Fruit fly (Drosophila melanogaster) whole organism, prepupa: Measurements from ENCODE around the gene CG13384.
A peak's percentile ranks its signal among the peaks of the same experiment; 100 is the strongest.

Source experiments
- Blimp-1 ChIP-seq: fragments of 200-800 bp; sonication (Bioruptor generic); optimal IDR thresholded peaks from 3 replicates; lab custom pipeline; 2017; ENCODE audit warnings: missing biosample characterization, missing genetic modification characterization, mild to moderate bottlenecking, moderate library complexity, missing genetic modification reagents
- CG11294 ChIP-seq: fragments of 200-800 bp; sonication (Bioruptor generic); IDR thresholded peaks from 2 replicates; pipeline ENCODE4 v1.3.6; 2022; ENCODE audit warnings: missing biosample characterization, missing genetic modification characterization
- CG11902 ChIP-seq: fragments of 200-800 bp; sonication (Bioruptor generic); optimal IDR thresholded peaks from 3 replicates; lab custom pipeline; 2016; ENCODE audit warnings: missing biosample characterization, missing genetic modification characterization
- CG15336 ChIP-seq: fragments of 200-800 bp; sonication (Bioruptor generic); IDR thresholded peaks from 2 replicates; pipeline ENCODE4 v1.3.6; 2022; ENCODE audit warnings: missing biosample characterization, missing genetic modification characterization
- CG1621 ChIP-seq: fragments of 200-800 bp; sonication (Bioruptor generic); optimal IDR thresholded peaks from 3 replicates; lab custom pipeline; 2018; ENCODE audit warnings: missing biosample characterization, mild to moderate bottlenecking, missing genetic modification characterization
- CG16779 ChIP-seq: fragments of 200-800 bp; sonication (Bioruptor generic); optimal IDR thresholded peaks from 3 replicates; lab custom pipeline; 2017; ENCODE audit warnings: missing biosample characterization, mild to moderate bottlenecking, missing genetic modification characterization
- CG31627 ChIP-seq: fragments of 200-800 bp; sonication (Bioruptor generic); optimal IDR thresholded peaks from 3 replicates; lab custom pipeline; 2016; ENCODE audit warnings: missing biosample characterization, missing genetic modification characterization
- CG4318 ChIP-seq: fragments of 200-800 bp; sonication (Bioruptor generic); optimal IDR thresholded peaks from 3 replicates; lab custom pipeline; 2017; ENCODE audit warnings: missing biosample characterization, mild to moderate bottlenecking, missing genetic modification characterization
- CG6163 ChIP-seq: fragments of 200-800 bp; sonication (Bioruptor generic); IDR thresholded peaks from 3 replicates; pipeline ENCODE4 v1.3.6; 2022; ENCODE audit warnings: missing biosample characterization, missing genetic modification characterization
- CG6792 ChIP-seq: fragments of 200-800 bp; sonication (Bioruptor generic); optimal IDR thresholded peaks from 3 replicates; lab custom pipeline; 2016; ENCODE audit warnings: missing biosample characterization, missing genetic modification characterization
- CG6808 ChIP-seq: fragments of 200-800 bp; sonication (Bioruptor generic); optimal IDR thresholded peaks from 3 replicates; lab custom pipeline; 2017; ENCODE audit warnings: missing biosample characterization, missing genetic modification characterization, mild to moderate bottlenecking, moderate library complexity, missing genetic modification reagents
- CG6854 ChIP-seq: fragments of 200-800 bp; sonication (Bioruptor generic); optimal IDR thresholded peaks from 2 replicates; lab custom pipeline; 2017; ENCODE audit warnings: missing biosample characterization, mild to moderate bottlenecking, missing genetic modification characterization
- CG8119 ChIP-seq: fragments of 200-800 bp; sonication (Bioruptor generic); IDR thresholded peaks from 3 replicates; pipeline ENCODE4 v1.3.6; 2022; ENCODE audit warnings: missing biosample characterization, missing genetic modification characterization
- CG8632 ChIP-seq: fragments of 200-800 bp; sonication (Bioruptor generic); optimal IDR thresholded peaks from 3 replicates; lab custom pipeline; 2016; ENCODE audit warnings: missing biosample characterization, missing genetic modification characterization
- Eip75B ChIP-seq: fragments of 200-800 bp; sonication (Bioruptor generic); optimal IDR thresholded peaks from 3 replicates; lab custom pipeline; 2016; ENCODE audit warnings: missing biosample characterization, missing genetic modification characterization
- Eip78C ChIP-seq: fragments of 200-800 bp; sonication (Bioruptor generic); peaks from one replicate; lab custom pipeline; 2016; ENCODE audit warnings: missing biosample characterization, missing genetic modification characterization
- Eip93F ChIP-seq: fragments of 200-800 bp; sonication (Bioruptor generic); optimal IDR thresholded peaks from 2 replicates; lab custom pipeline; 2016; ENCODE audit warnings: missing biosample characterization, mild to moderate bottlenecking, missing genetic modification characterization
- Ets96B ChIP-seq: fragments of 200-800 bp; optimal IDR thresholded peaks from 2 replicates; lab custom pipeline; 2019; ENCODE audit warnings: missing biosample characterization, mild to moderate bottlenecking, missing genetic modification characterization, moderate library complexity
- Gug ChIP-seq: fragments of 200-800 bp; sonication (Bioruptor generic); IDR thresholded peaks from 2 replicates; pipeline ENCODE4 v1.3.6; 2022; ENCODE audit warnings: missing biosample characterization, missing genetic modification characterization
- Hr39 ChIP-seq: fragments of 200-800 bp; sonication (Bioruptor generic); optimal IDR thresholded peaks from 2 replicates; lab custom pipeline; 2016; ENCODE audit warnings: missing biosample characterization, missing genetic modification characterization
- Hr4 ChIP-seq: fragments of 200-800 bp; sonication (Bioruptor generic); optimal IDR thresholded peaks from 3 replicates; lab custom pipeline; 2016; ENCODE audit warnings: missing biosample characterization, missing genetic modification characterization
- Sox102F ChIP-seq: fragments of 200-800 bp; sonication (Bioruptor generic); optimal IDR thresholded peaks from 2 replicates; lab custom pipeline; 2016; ENCODE audit warnings: missing biosample characterization, mild to moderate bottlenecking, missing genetic modification characterization
- Sox15 ChIP-seq: fragments of 200-800 bp; sonication (Bioruptor generic); optimal IDR thresholded peaks from 3 replicates; lab custom pipeline; 2016; ENCODE audit warnings: missing biosample characterization, missing genetic modification characterization
- achi ChIP-seq: fragments of 200-800 bp; sonication (Bioruptor generic); optimal IDR thresholded peaks from 3 replicates; lab custom pipeline; 2016; ENCODE audit warnings: missing biosample characterization, missing genetic modification characterization
- acj6 ChIP-seq: fragments of 200-800 bp; sonication (Bioruptor generic); optimal IDR thresholded peaks from 3 replicates; lab custom pipeline; 2016; ENCODE audit warnings: missing biosample characterization, missing genetic modification characterization
- cyc ChIP-seq: fragments of 200-800 bp; sonication (Bioruptor generic); optimal IDR thresholded peaks from 3 replicates; lab custom pipeline; 2016; ENCODE audit warnings: missing biosample characterization, missing genetic modification characterization
- dsx ChIP-seq: fragments of 200-800 bp; optimal IDR thresholded peaks from 3 replicates; lab custom pipeline; 2019; ENCODE audit warnings: missing biosample characterization, mild to moderate bottlenecking, missing genetic modification characterization, moderate library complexity; ENCODE audit not compliant: poor library complexity, severe bottlenecking
- eg ChIP-seq: fragments of 200-800 bp; sonication (Bioruptor generic); IDR thresholded peaks from 3 replicates; pipeline ENCODE4 v1.3.6; 2022; ENCODE audit warnings: missing biosample characterization, missing genetic modification characterization
- esn ChIP-seq: fragments of 200-800 bp; sonication (Bioruptor generic); optimal IDR thresholded peaks from 2 replicates; lab custom pipeline; 2016; ENCODE audit warnings: missing biosample characterization, mild to moderate bottlenecking, missing genetic modification characterization, moderate library complexity
- fd59A ChIP-seq: fragments of 200-800 bp; sonication (Bioruptor generic); optimal IDR thresholded peaks from 2 replicates; lab custom pipeline; 2017; ENCODE audit warnings: missing biosample characterization, mild to moderate bottlenecking, missing genetic modification characterization, missing genetic modification reagents
- fd85E ChIP-seq: fragments of 200-800 bp; sonication (Bioruptor generic); optimal IDR thresholded peaks from 3 replicates; lab custom pipeline; 2016; ENCODE audit warnings: missing biosample characterization, missing genetic modification characterization
- fkh ChIP-seq: fragments of 200-800 bp; sonication (Bioruptor generic); optimal IDR thresholded peaks from 3 replicates; lab custom pipeline; 2017; ENCODE audit warnings: missing biosample characterization, mild to moderate bottlenecking, missing genetic modification characterization, moderate library complexity
- net ChIP-seq: fragments of 200-800 bp; sonication (Bioruptor generic); optimal IDR thresholded peaks from 3 replicates; lab custom pipeline; 2016; ENCODE audit warnings: missing biosample characterization, missing genetic modification characterization
- pdm3 ChIP-seq: fragments of 200-800 bp; sonication (Bioruptor generic); optimal IDR thresholded peaks from 3 replicates; lab custom pipeline; 2016; ENCODE audit warnings: missing biosample characterization, missing genetic modification characterization
- salr ChIP-seq, 2 experiments: fragments of 200-800 bp; sonication (Bioruptor generic); optimal IDR thresholded peaks; 3 replicates each; lab custom pipeline; 2016 to 2018; ENCODE audit warnings: missing biosample characterization in 2 of 2, missing genetic modification characterization in 2 of 2, mild to moderate bottlenecking in 1 of 2
- ss ChIP-seq, 2 experiments: fragments of 200-800 bp; sonication (Bioruptor generic); optimal IDR thresholded peaks; 2 replicates in 1 of 2; 3 replicates in 1 of 2; lab custom pipeline; 2017 to 2018; ENCODE audit warnings: mild to moderate bottlenecking in 2 of 2, missing biosample characterization in 2 of 2, missing genetic modification characterization in 2 of 2, moderate library complexity in 1 of 2
- svp ChIP-seq: fragments of 200-800 bp; sonication (Bioruptor generic); peaks from one replicate; lab custom pipeline; 2016; ENCODE audit warnings: missing biosample characterization, missing genetic modification characterization
- topi ChIP-seq: fragments of 200-800 bp; sonication (Bioruptor generic); optimal IDR thresholded peaks from 3 replicates; lab custom pipeline; 2016; ENCODE audit warnings: missing biosample characterization, missing genetic modification characterization
- vri ChIP-seq: fragments of 200-800 bp; sonication (Bioruptor generic); optimal IDR thresholded peaks from 3 replicates; lab custom pipeline; 2016; ENCODE audit warnings: missing biosample characterization, mild to moderate bottlenecking, missing genetic modification characterization

Gene CG13384

DNA sequence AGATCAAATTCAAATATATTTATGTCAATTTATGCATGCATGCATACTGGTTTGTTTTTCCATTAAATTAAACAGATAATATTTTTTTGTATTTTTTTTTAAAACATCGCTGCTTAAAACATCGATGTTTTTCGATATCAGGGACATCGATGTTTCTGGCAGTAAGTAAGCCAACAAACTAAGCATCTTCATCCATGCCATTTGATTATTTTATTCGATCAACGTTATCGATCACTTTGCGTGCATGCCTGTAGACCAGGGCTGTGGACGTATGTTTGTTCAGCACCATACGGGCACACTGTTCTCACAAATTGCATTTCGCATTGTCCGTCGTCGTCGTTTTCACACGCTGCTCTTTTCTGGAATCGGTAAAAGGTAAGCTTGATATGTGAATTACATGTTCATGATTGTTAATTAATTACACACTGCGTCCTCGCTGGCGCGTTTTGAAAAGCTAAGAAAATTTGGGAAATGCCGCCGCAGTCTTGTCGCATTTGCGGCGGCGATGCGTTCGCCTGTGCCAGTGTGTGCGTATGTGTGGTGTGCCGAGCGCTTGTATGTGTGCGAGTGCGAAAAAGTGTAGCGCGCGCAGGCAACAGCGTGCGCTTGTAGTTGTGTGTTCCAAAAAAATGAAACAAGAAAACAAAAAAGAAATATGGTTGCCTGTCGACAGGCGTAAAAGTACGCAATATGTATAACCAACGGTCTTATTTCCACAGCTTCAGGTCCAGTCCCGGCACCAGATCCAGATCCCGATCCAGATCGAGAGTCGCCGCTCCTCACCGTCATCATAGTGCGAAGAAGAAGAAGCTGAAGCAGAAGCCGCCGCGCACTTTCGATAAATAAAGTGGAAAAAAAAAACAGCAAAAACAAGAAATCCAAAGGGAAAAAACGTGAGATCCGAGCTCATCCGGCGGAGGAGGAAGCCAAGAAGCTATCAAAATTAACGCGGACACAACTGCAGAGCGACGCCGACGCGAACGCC, 19.3 kb downstream of the CG13384 start, which contains the start of gene emb (continued):
- peak; percentile 76 for TF ChIP-seq CG6808
- peak; percentile 79 for TF ChIP-seq CG8119 (GFP tag; lab: Robert Waterston, UW)
- TF ChIP-seq fd59A (GFP tag; lab: Kevin White, UChicago) = no peak
- peak; percentile 69 for TF ChIP-seq CG6854 (GFP tag; lab: Kevin White, UChicago)
- TF ChIP-seq dsx (GFP tag; lab: Kevin White, UChicago) = peak; percentile 66
- TF ChIP-seq CG16779 (tag; lab: Kevin White, UChicago) = no peak
- TF ChIP-seq CG11902 (GFP tag; lab: Kevin White, UChicago) = no peak
- TF ChIP-seq vri (GFP tag; lab: Kevin White, UChicago) = no peak
- TF ChIP-seq Hr4 (GFP tag; lab: Kevin White, UChicago) = no peak
- no peak for TF ChIP-seq achi
- TF ChIP-seq fd85E (GFP tag; lab: Kevin White, UChicago) = no peak
- peak in 1 of 2 experiments; percentile 89 for TF ChIP-seq ss (GFP tag; optimal IDR thresholded peaks at IDR 0.05; lab: Kevin White, UChicago)
- TF ChIP-seq Sox102F (GFP tag; lab: Kevin White, UChicago) = no peak

DNA sequence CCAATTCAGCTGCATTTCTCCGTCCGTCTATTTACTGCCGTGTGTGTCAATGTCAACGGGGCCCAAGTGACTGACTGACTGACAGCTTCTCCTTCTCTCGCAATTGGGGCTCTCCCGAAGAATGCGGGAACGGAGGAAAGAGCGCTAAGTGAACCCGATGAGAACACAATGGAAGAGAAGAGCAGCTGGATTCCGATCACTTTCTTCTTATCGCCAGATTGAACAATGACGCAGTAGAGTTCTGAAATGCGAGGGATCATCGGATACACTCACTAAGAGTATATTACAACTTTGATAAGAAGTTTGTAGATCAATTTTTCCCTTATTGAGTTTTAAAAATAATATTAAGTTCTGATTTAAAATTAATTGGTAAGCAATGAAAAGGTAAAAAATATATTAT, 27.3 kb downstream of the CG13384 start, which contains the start of gene Naglu:
Naglu (minus strand) TSS at position 339 of the 400 bp plus-strand sequence.
- TF ChIP-seq Hr4 (GFP tag; lab: Kevin White, UChicago) (no peak), Eip78C (GFP tag; lab: Kevin White, UChicago) (peak; percentile 74), CG6163 (GFP tag; lab: Robert Waterston, UW) (peak; percentile 15; the same call in 1 of the 3 replicates), Blimp-1 (peak; percentile 40), CG6792 (GFP tag; lab: Kevin White, UChicago) (peak; percentile 46), svp (GFP tag; lab: Kevin White, UChicago) (peak; percentile 93), Gug (GFP tag; lab: Robert Waterston, UW) (no peak), eg (GFP tag; lab: Robert Waterston, UW) (no peak), CG6808 (no peak), CG8632 (peak; percentile 32), CG15336 (GFP tag; lab: Robert Waterston, UW) (no peak), Ets96B (tag; lab: Kevin White, UChicago) (no peak), Eip75B (peak; percentile 44), net (GFP tag; lab: Kevin White, UChicago) (no peak), CG31627 (GFP tag; lab: Kevin White, UChicago) (peak; percentile 12), salr (GFP tag; optimal IDR thresholded peaks at IDR 0.05; lab: Kevin White, UChicago) (no peak), Hr39 (GFP tag; lab: Kevin White, UChicago) (no peak), CG6854 (GFP tag; lab: Kevin White, UChicago) (peak; percentile 0), esn (peak; percentile 53)

DNA sequence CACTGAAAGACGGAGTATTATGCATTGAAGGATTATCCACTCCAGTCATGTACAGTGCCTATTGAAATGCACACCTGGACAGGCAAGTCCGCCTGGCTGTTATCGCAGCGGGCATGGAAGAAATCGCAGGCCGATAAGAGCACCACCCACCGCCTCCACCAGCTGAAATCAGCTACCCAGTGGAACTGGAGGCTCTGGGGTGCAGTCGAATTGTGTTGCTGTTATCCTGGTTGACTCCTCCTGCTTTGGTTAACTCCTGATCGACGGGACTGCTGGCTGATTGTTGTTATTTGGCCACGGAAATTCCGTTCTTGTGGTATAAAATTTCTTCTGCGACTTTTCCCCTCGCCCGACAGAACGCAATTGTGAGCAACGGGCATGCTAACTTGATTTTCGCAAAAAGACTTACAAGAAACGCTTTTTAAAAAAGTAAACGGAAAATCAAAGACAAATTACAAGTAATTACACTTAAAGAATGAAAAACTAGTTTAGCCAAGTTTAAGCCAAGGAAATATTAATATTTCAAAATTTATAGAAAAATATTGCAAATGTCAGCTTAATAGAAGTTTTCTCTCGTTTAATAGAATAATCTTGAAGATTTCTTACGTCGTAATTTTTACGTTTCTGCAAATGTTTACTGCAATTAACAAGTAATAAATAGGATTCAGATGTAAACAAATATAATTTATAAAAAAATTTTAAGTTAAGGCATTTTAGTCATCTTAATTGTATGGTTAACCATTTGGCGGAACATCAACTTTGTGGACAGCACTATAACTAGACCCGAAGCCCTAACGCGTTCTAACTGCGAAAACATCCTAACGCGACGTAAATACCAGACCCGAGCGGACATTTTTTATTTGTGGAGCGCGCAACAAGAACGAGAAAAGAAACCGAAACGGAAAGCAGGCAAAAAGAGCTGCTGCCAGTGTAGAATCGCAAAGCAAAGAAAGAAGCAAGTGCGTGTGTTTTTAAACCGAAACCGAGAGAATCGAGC, 30.9 kb downstream of the CG13384 start, which contains the start of the genes CG13398 and Akap200:
CG13398 (minus strand) TSS at position 370 of the 997 bp plus-strand sequence.
Akap200 (plus strand) TSS at position 804 of the 997 bp plus-strand sequence.
- TF ChIP-seq topi (GFP tag; lab: Kevin White, UChicago) (peak; percentile 24), vri (GFP tag; lab: Kevin White, UChicago) (peak; percentile 58), fd85E (GFP tag; lab: Kevin White, UChicago) (no peak), CG8632 (peak; percentile 34), Sox102F (GFP tag; lab: Kevin White, UChicago) (peak; percentile 35), Hr39 (GFP tag; lab: Kevin White, UChicago) (no peak), CG11902 (GFP tag; lab: Kevin White, UChicago) (no peak), CG11294 (no peak; the same call in 1 of the 2 replicates), fkh (GFP tag; lab: Kevin White, UChicago) (peak; percentile 78), Sox15 (GFP tag; lab: Kevin White, UChicago) (no peak), Blimp-1 (no peak), Eip93F (GFP tag; lab: Kevin White, UChicago) (no peak), pdm3 (no peak), acj6 (GFP tag; lab: Kevin White, UChicago) (no peak), CG4318 (GFP tag; lab: Kevin White, UChicago) (no peak), CG6854 (GFP tag; lab: Kevin White, UChicago) (peak; percentile 41), CG16779 (tag; lab: Kevin White, UChicago) (no peak), Gug (GFP tag; lab: Robert Waterston, UW) (no peak), CG1621 (no peak), dsx (GFP tag; lab: Kevin White, UChicago) (peak; percentile 2), CG6792 (GFP tag; lab: Kevin White, UChicago) (peak; percentile 7), CG8119 (GFP tag; lab: Robert Waterston, UW) (peak; percentile 55; the same call in 1 of the 3 replicates), cyc (GFP tag; lab: Kevin White, UChicago) (peak; percentile 27), achi (peak; percentile 52), Hr4 (GFP tag; lab: Kevin White, UChicago) (peak; percentile 48), CG15336 (GFP tag; lab: Robert Waterston, UW) (no peak; the same call in 1 of the 2 replicates)
